Worm (Caenorhabditis elegans) whole organism, L4 larva: ENCODE results near the gene T08B6.1.

ENCODE experiments used
- ceh-62 ChIP-seq: sonication (generic microtip); optimal IDR thresholded peaks from 2 replicates; lab custom pipeline; 2017; ENCODE audit warnings: missing biosample characterization, missing genetic modification characterization
- egl-27 ChIP-seq: sonication (generic microtip); optimal IDR thresholded peaks from 3 replicates; lab custom pipeline; 2017; ENCODE audit warnings: missing biosample characterization, missing genetic modification reagents, missing genetic modification characterization
- zip-2 ChIP-seq: fragments of 150-350 bp; optimal IDR thresholded peaks from 2 replicates; lab custom pipeline; 2014; ENCODE audit warnings: missing biosample characterization, missing genetic modification characterization

DNA sequence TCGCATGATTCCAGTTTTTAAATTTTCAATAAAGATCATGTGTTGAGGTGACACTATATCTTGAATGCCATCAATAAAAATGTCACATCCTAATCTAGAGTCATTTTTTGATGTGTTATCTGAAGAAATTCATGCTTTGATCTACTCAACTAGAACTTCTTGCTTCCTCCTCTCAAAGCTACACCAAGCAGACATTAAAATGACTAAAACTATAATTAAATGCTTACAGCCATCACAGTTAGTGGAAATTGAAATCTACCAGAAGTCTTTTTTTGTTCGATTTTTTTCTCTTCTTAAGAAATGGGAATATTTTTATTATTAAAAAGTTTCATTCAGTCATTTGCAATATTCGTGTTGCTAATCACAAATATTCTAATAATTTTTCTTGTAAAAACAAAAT is 30.6 kb upstream of the T08B6.1 start, which contains the start of gene str-158:
- no peak for TF ChIP-seq egl-27 (tag; lab: Kevin White, UChicago)
- no peak for TF ChIP-seq zip-2 (tag; lab: Kevin White, UChicago)
- TF ChIP-seq ceh-62 = no peak
